Worm (Caenorhabditis elegans) whole organism, late embryonic: Measurements from ENCODE around the gene C45G9.12.

ENCODE experiments used
- C08G9.2 ChIP-seq: sonication (generic microtip); optimal IDR thresholded peaks from 2 replicates; lab custom pipeline; 2016; ENCODE audit warnings: mild to moderate bottlenecking, missing genetic modification characterization, moderate library complexity, missing compliant biosample characterization
- F13H6.1 ChIP-seq: sonication (generic microtip); optimal IDR thresholded peaks from 2 replicates; lab custom pipeline; 2016; ENCODE audit warnings: missing genetic modification characterization, missing compliant biosample characterization
- Y22D7AL.16 ChIP-seq: sonication (generic microtip); optimal IDR thresholded peaks from 2 replicates; lab custom pipeline; 2016; ENCODE audit warnings: missing genetic modification characterization, missing compliant biosample characterization
- ahr-1 ChIP-seq: sonication (generic microtip); optimal IDR thresholded peaks from 2 replicates; lab custom pipeline; 2016; ENCODE audit warnings: missing genetic modification characterization, missing compliant biosample characterization
- ama-1 ChIP-seq: fragments of 150-350 bp; optimal IDR thresholded peaks from 2 replicates; lab custom pipeline; 2014
- ceh-14 ChIP-seq: sonication (generic microtip); optimal IDR thresholded peaks from 2 replicates; lab custom pipeline; 2016; ENCODE audit warnings: missing genotype, missing genetic modification characterization, missing compliant biosample characterization
- ceh-19 ChIP-seq: fragments of 200-800 bp; sonication (Bioruptor generic); optimal IDR thresholded peaks from 2 replicates; lab custom pipeline; 2018; ENCODE audit warnings: mild to moderate bottlenecking, missing genetic modification characterization, missing compliant biosample characterization
- ceh-2 ChIP-seq: sonication (generic microtip); optimal IDR thresholded peaks from 2 replicates; lab custom pipeline; 2016; ENCODE audit warnings: missing genotype, missing genetic modification characterization, missing compliant biosample characterization
- ceh-22 ChIP-seq: sonication (generic microtip); optimal IDR thresholded peaks from 2 replicates; lab custom pipeline; 2017; ENCODE audit warnings: missing biosample characterization, missing genetic modification characterization
- ceh-24 ChIP-seq: sonication (generic microtip); optimal IDR thresholded peaks from 2 replicates; lab custom pipeline; 2016; ENCODE audit warnings: mild to moderate bottlenecking, missing genetic modification characterization, missing compliant biosample characterization
- ceh-31 ChIP-seq: sonication (generic microtip); optimal IDR thresholded peaks from 2 replicates; lab custom pipeline; 2016; ENCODE audit warnings: missing genetic modification characterization, missing compliant biosample characterization
- ceh-34 ChIP-seq: sonication (generic microtip); optimal IDR thresholded peaks from 2 replicates; lab custom pipeline; 2016; ENCODE audit warnings: mild to moderate bottlenecking, missing genetic modification characterization, missing compliant biosample characterization
- ceh-6 ChIP-seq: fragments of 200-800 bp; sonication (Bioruptor generic); optimal IDR thresholded peaks from 2 replicates; lab custom pipeline; 2018; ENCODE audit warnings: mild to moderate bottlenecking, missing genetic modification characterization, missing compliant biosample characterization
- ceh-9 ChIP-seq: sonication (generic microtip); optimal IDR thresholded peaks from 2 replicates; lab custom pipeline; 2016; ENCODE audit warnings: mild to moderate bottlenecking, missing genetic modification characterization, inconsistent platforms, missing compliant biosample characterization
- elt-2 ChIP-seq: sonication (generic microtip); optimal IDR thresholded peaks from 2 replicates; lab custom pipeline; 2016; ENCODE audit warnings: missing genetic modification reagents, missing genetic modification characterization, missing compliant biosample characterization
- ets-4 ChIP-seq: sonication (generic microtip); optimal IDR thresholded peaks from 2 replicates; lab custom pipeline; 2016; ENCODE audit warnings: missing genetic modification characterization, missing compliant biosample characterization
- eyg-1 ChIP-seq: sonication (generic microtip); optimal IDR thresholded peaks from 2 replicates; lab custom pipeline; 2016; ENCODE audit warnings: missing genotype, missing genetic modification characterization, missing compliant biosample characterization
- fax-1 ChIP-seq: sonication (generic microtip); optimal IDR thresholded peaks from 2 replicates; lab custom pipeline; 2016; ENCODE audit warnings: missing genotype, missing genetic modification characterization, missing compliant biosample characterization
- fkh-6 ChIP-seq: sonication (generic microtip); optimal IDR thresholded peaks from 2 replicates; lab custom pipeline; 2016; ENCODE audit warnings: missing genetic modification characterization, missing compliant biosample characterization
- gmeb-2 ChIP-seq: sonication (generic microtip); optimal IDR thresholded peaks from 2 replicates; lab custom pipeline; 2016; ENCODE audit warnings: missing genetic modification characterization, inconsistent platforms, missing compliant biosample characterization
- hlh-13 ChIP-seq: fragments of 200-800 bp; sonication (Bioruptor generic); optimal IDR thresholded peaks from 2 replicates; lab custom pipeline; 2018; ENCODE audit warnings: mild to moderate bottlenecking, missing genetic modification characterization, missing compliant biosample characterization
- hlh-6 ChIP-seq: sonication (generic microtip); optimal IDR thresholded peaks from 2 replicates; lab custom pipeline; 2016; ENCODE audit warnings: missing genotype, missing genetic modification characterization, missing compliant biosample characterization
- hlh-8 ChIP-seq: sonication (generic microtip); optimal IDR thresholded peaks from 2 replicates; lab custom pipeline; 2016; ENCODE audit warnings: missing genotype, missing genetic modification characterization, missing compliant biosample characterization
- lim-6 ChIP-seq: sonication (generic microtip); optimal IDR thresholded peaks from 2 replicates; lab custom pipeline; 2016; ENCODE audit warnings: missing genetic modification characterization, missing compliant biosample characterization
- lin-11 ChIP-seq: fragments of 200-800 bp; sonication (Bioruptor generic); optimal IDR thresholded peaks from 2 replicates; lab custom pipeline; 2018; ENCODE audit warnings: mild to moderate bottlenecking, missing genetic modification characterization, missing compliant biosample characterization
- madf-2 ChIP-seq: sonication (generic microtip); optimal IDR thresholded peaks from 2 replicates; lab custom pipeline; 2017; ENCODE audit warnings: missing genetic modification characterization, missing compliant biosample characterization
- mec-3 ChIP-seq: sonication (generic microtip); optimal IDR thresholded peaks from 2 replicates; lab custom pipeline; 2016; ENCODE audit warnings: borderline replicate concordance, missing genetic modification characterization, missing compliant biosample characterization
- nhr-232 ChIP-seq: sonication (generic microtip); optimal IDR thresholded peaks from 2 replicates; lab custom pipeline; 2016; ENCODE audit warnings: missing genetic modification characterization, missing compliant biosample characterization
- odd-2 ChIP-seq: sonication (generic microtip); optimal IDR thresholded peaks from 2 replicates; lab custom pipeline; 2017; ENCODE audit warnings: antibody characterized with exemption, mild to moderate bottlenecking, missing genetic modification characterization, missing compliant biosample characterization
- pat-9 ChIP-seq: fragments of 200-800 bp; sonication (Bioruptor generic); optimal IDR thresholded peaks from 2 replicates; lab custom pipeline; 2018; ENCODE audit warnings: mild to moderate bottlenecking, missing genetic modification characterization, moderate library complexity, missing compliant biosample characterization
- pax-1 ChIP-seq: fragments of 150-350 bp; optimal IDR thresholded peaks from 2 replicates; lab custom pipeline; 2014; ENCODE audit warnings: missing biosample characterization, missing genetic modification characterization
- pha-4 ChIP-seq: fragments of 150-350 bp; optimal IDR thresholded peaks from 2 replicates; lab custom pipeline; 2018; ENCODE audit warnings: missing biosample characterization, missing genetic modification reagents, missing genetic modification characterization
- pqm-1 ChIP-seq: sonication (generic microtip); optimal IDR thresholded peaks from 2 replicates; lab custom pipeline; 2016; ENCODE audit warnings: missing genetic modification characterization, missing compliant biosample characterization
- ref-2 ChIP-seq: sonication (generic microtip); optimal IDR thresholded peaks from 2 replicates; lab custom pipeline; 2016; ENCODE audit warnings: missing genetic modification characterization, missing compliant biosample characterization
- rnt-1 ChIP-seq: sonication (generic microtip); optimal IDR thresholded peaks from 2 replicates; lab custom pipeline; 2016; ENCODE audit warnings: missing genetic modification characterization, missing compliant biosample characterization
- sdc-2 ChIP-seq: sonication (generic microtip); optimal IDR thresholded peaks from 2 replicates; lab custom pipeline; 2016; ENCODE audit warnings: missing genotype, missing genetic modification characterization, missing compliant biosample characterization
- sox-2 ChIP-seq: fragments of 200-800 bp; sonication (Bioruptor generic); IDR thresholded peaks from 2 replicates; pipeline ENCODE4 v1.3.6; 2022; ENCODE audit warnings: missing genetic modification reagents, missing genetic modification characterization, missing compliant biosample characterization
- tbx-2 ChIP-seq: sonication (generic microtip); optimal IDR thresholded peaks from 2 replicates; lab custom pipeline; 2016; ENCODE audit warnings: missing genetic modification characterization, missing compliant biosample characterization
- tbx-7 ChIP-seq: sonication (generic microtip); optimal IDR thresholded peaks from 2 replicates; lab custom pipeline; 2016; ENCODE audit warnings: missing genotype, missing genetic modification characterization, missing compliant biosample characterization
- ttx-3 ChIP-seq: sonication (generic microtip); optimal IDR thresholded peaks from 2 replicates; lab custom pipeline; 2016; ENCODE audit warnings: missing genetic modification reagents, missing genetic modification characterization, missing compliant biosample characterization
- unc-42 ChIP-seq: sonication (generic microtip); optimal IDR thresholded peaks from 2 replicates; lab custom pipeline; 2016; ENCODE audit warnings: missing genotype, missing genetic modification characterization, missing compliant biosample characterization
- unc-55 ChIP-seq: sonication (generic microtip); optimal IDR thresholded peaks from 2 replicates; lab custom pipeline; 2017; ENCODE audit warnings: missing biosample characterization, missing genetic modification reagents, missing genetic modification characterization
- zip-5 ChIP-seq: sonication (generic microtip); optimal IDR thresholded peaks from 2 replicates; lab custom pipeline; 2016; ENCODE audit warnings: missing genetic modification characterization, missing compliant biosample characterization
- ztf-16 ChIP-seq: sonication (generic microtip); optimal IDR thresholded peaks from 2 replicates; lab custom pipeline; 2017; ENCODE audit warnings: missing genetic modification characterization, missing compliant biosample characterization

C45G9.12 gene

ce11 chrIII:5077150-5077814 is 5.9 kb upstream of the C45G9.12 start, which contains the start of gene alh-1:
alh-1 (plus strand) TSS chrIII:5077764.
- peak; percentile 61 for TF ChIP-seq elt-2 (tag; lab: Kevin White, UChicago)
- no peak for TF ChIP-seq C08G9.2 (tag; lab: Kevin White, UChicago)

- TF ChIP-seq lin-11, result no peak
- TF ChIP-seq nhr-232, result no peak
- TF ChIP-seq ref-2 (tag; lab: Kevin White, UChicago), result no peak
- TF ChIP-seq ceh-24 (tag; lab: Kevin White, UChicago), result no peak
- TF ChIP-seq gmeb-2 (tag; lab: Kevin White, UChicago), result no peak
- TF ChIP-seq ahr-1, result no peak
- no peak for TF ChIP-seq lim-6
- TF ChIP-seq ceh-2 (tag; lab: Kevin White, UChicago), result no peak
- no peak for TF ChIP-seq ceh-19 (GFP tag; lab: Kevin White, UChicago)
- no peak for TF ChIP-seq tbx-7 (tag; lab: Kevin White, UChicago)
- TF ChIP-seq elt-2 (tag; lab: Kevin White, UChicago), result no peak
- TF ChIP-seq ceh-9 (tag; lab: Kevin White, UChicago), result no peak
- TF ChIP-seq eyg-1 (tag; lab: Kevin White, UChicago), result no peak
- no peak for TF ChIP-seq ztf-16 (tag; lab: Kevin White, UChicago)
- TF ChIP-seq mec-3 (tag; lab: Kevin White, UChicago), result no peak
These were observed 5.2 kb upstream of the C45G9.12 start for ce11 chrIII:5076569-5076968.

ce11 chrIII:5074398-5074797 is 3.0 kb upstream of the C45G9.12 start, which contains the start of gene ttbk-6:
ttbk-6 (plus strand) TSS chrIII:5074698.
- TF ChIP-seq mec-3 (tag; lab: Kevin White, UChicago) (no peak), madf-2 (tag; lab: Kevin White, UChicago) (no peak), sox-2 (no peak), zip-5 (tag; lab: Kevin White, UChicago) (no peak), unc-55 (GFP tag; lab: Kevin White, UChicago) (no peak), gmeb-2 (tag; lab: Kevin White, UChicago) (no peak), pha-4 (no peak), ztf-16 (tag; lab: Kevin White, UChicago) (no peak), ceh-6 (GFP tag; lab: Kevin White, UChicago) (no peak), Y22D7AL.16 (tag; lab: Kevin White, UChicago) (no peak), hlh-13 (no peak)
- TF ChIP-seq, all 69 proteins: peak for 0

ce11 chrIII:5068675-5069233 is 2.7 kb downstream of the C45G9.12 start, which contains the start of the genes C45G9.11 and C45G9.2:
C45G9.11 (minus strand) TSS chrIII:5068725.
C45G9.2 (plus strand) TSS chrIII:5069066.
- TF ChIP-seq ttx-3 (tag; lab: Kevin White, UChicago) (no peak), ceh-22 (tag; lab: Kevin White, UChicago) (no peak), rnt-1 (tag; lab: Kevin White, UChicago) (peak; percentile 74), tbx-2 (tag; lab: Kevin White, UChicago) (peak; percentile 85), mec-3 (tag; lab: Kevin White, UChicago) (peak; percentile 68), hlh-6 (tag; lab: Kevin White, UChicago) (no peak), ahr-1 (peak; percentile 60), lim-6 (peak; percentile 70), pax-1 (tag; lab: Kevin White, UChicago) (peak; percentile 21), ama-1 (lab: Kevin White, UChicago) (no peak), ceh-34 (tag; lab: Kevin White, UChicago) (peak; percentile 47), sdc-2 (tag; lab: Kevin White, UChicago) (peak; percentile 28), F13H6.1 (tag; lab: Kevin White, UChicago) (peak; percentile 45), fkh-6 (no peak), unc-55 (GFP tag; lab: Kevin White, UChicago) (no peak), ets-4 (tag; lab: Kevin White, UChicago) (peak; percentile 99), pqm-1 (tag; lab: Kevin White, UChicago) (peak; percentile 57), hlh-8 (tag; lab: Kevin White, UChicago) (peak; percentile 89), ceh-14 (tag; lab: Kevin White, UChicago) (peak; percentile 59), unc-42 (peak; percentile 74), ref-2 (tag; lab: Kevin White, UChicago) (peak; percentile 81), C08G9.2 (tag; lab: Kevin White, UChicago) (peak; percentile 96), odd-2 (tag; lab: Kevin White, UChicago) (no peak), elt-2 (tag; lab: Kevin White, UChicago) (peak; percentile 41), ceh-2 (tag; lab: Kevin White, UChicago) (peak; percentile 91), pat-9 (tag; lab: Kevin White, UChicago) (no peak), ceh-31 (peak; percentile 96), ztf-16 (tag; lab: Kevin White, UChicago) (peak; percentile 8), fax-1 (peak; percentile 19), ceh-24 (tag; lab: Kevin White, UChicago) (no peak)
